Worm (Caenorhabditis elegans) whole organism, late embryonic: Measurements from ENCODE around the gene ttr-23.

Experiments used
- C38D4.7 ChIP-seq: fragments of 200-800 bp; sonication (Bioruptor generic); optimal IDR thresholded peaks from 2 replicates; lab custom pipeline; 2018; ENCODE audit warnings: mild to moderate bottlenecking, missing genetic modification characterization, moderate library complexity, missing compliant biosample characterization
- F13H6.1 ChIP-seq: sonication (generic microtip); optimal IDR thresholded peaks from 2 replicates; lab custom pipeline; 2016; ENCODE audit warnings: missing genetic modification characterization, missing compliant biosample characterization
- K02D7.2 ChIP-seq: sonication (generic microtip); optimal IDR thresholded peaks from 2 replicates; lab custom pipeline; 2017; ENCODE audit warnings: mild to moderate bottlenecking, missing genetic modification characterization, missing compliant biosample characterization
- K09A11.1 ChIP-seq: sonication (generic microtip); optimal IDR thresholded peaks from 2 replicates; lab custom pipeline; 2017; ENCODE audit warnings: antibody characterized with exemption, mild to moderate bottlenecking, missing genetic modification characterization, missing compliant biosample characterization; ENCODE audit not compliant: insufficient read depth
- ahr-1 ChIP-seq: sonication (generic microtip); optimal IDR thresholded peaks from 2 replicates; lab custom pipeline; 2016; ENCODE audit warnings: missing genetic modification characterization, missing compliant biosample characterization
- ceh-14 ChIP-seq: sonication (generic microtip); optimal IDR thresholded peaks from 2 replicates; lab custom pipeline; 2016; ENCODE audit warnings: missing genotype, missing genetic modification characterization, missing compliant biosample characterization
- ceh-19 ChIP-seq: fragments of 200-800 bp; sonication (Bioruptor generic); optimal IDR thresholded peaks from 2 replicates; lab custom pipeline; 2018; ENCODE audit warnings: mild to moderate bottlenecking, missing genetic modification characterization, missing compliant biosample characterization
- ceh-2 ChIP-seq: sonication (generic microtip); optimal IDR thresholded peaks from 2 replicates; lab custom pipeline; 2016; ENCODE audit warnings: missing genotype, missing genetic modification characterization, missing compliant biosample characterization
- ceh-22 ChIP-seq: sonication (generic microtip); optimal IDR thresholded peaks from 2 replicates; lab custom pipeline; 2017; ENCODE audit warnings: missing biosample characterization, missing genetic modification characterization
- ceh-45 ChIP-seq: fragments of 200-800 bp; sonication (Bioruptor generic); IDR thresholded peaks from 2 replicates; pipeline ENCODE4 v1.3.6; 2022; ENCODE audit warnings: missing genetic modification reagents, missing genetic modification characterization, missing compliant biosample characterization
- ceh-48 ChIP-seq: sonication (generic microtip); optimal IDR thresholded peaks from 2 replicates; lab custom pipeline; 2016; ENCODE audit warnings: missing genetic modification characterization, inconsistent platforms, missing compliant biosample characterization
- ceh-6 ChIP-seq: fragments of 200-800 bp; sonication (Bioruptor generic); optimal IDR thresholded peaks from 2 replicates; lab custom pipeline; 2018; ENCODE audit warnings: mild to moderate bottlenecking, missing genetic modification characterization, missing compliant biosample characterization
- ceh-9 ChIP-seq: sonication (generic microtip); optimal IDR thresholded peaks from 2 replicates; lab custom pipeline; 2016; ENCODE audit warnings: mild to moderate bottlenecking, missing genetic modification characterization, inconsistent platforms, missing compliant biosample characterization
- dmd-4 ChIP-seq: sonication (generic microtip); optimal IDR thresholded peaks from 2 replicates; lab custom pipeline; 2016; ENCODE audit warnings: borderline replicate concordance, missing genetic modification characterization, missing compliant biosample characterization
- elt-4 ChIP-seq: sonication (generic microtip); optimal IDR thresholded peaks from 2 replicates; lab custom pipeline; 2016; ENCODE audit warnings: missing genetic modification characterization, missing compliant biosample characterization
- eyg-1 ChIP-seq: sonication (generic microtip); optimal IDR thresholded peaks from 2 replicates; lab custom pipeline; 2016; ENCODE audit warnings: missing genotype, missing genetic modification characterization, missing compliant biosample characterization
- fax-1 ChIP-seq: sonication (generic microtip); optimal IDR thresholded peaks from 2 replicates; lab custom pipeline; 2016; ENCODE audit warnings: missing genotype, missing genetic modification characterization, missing compliant biosample characterization
- gmeb-2 ChIP-seq: sonication (generic microtip); optimal IDR thresholded peaks from 2 replicates; lab custom pipeline; 2016; ENCODE audit warnings: missing genetic modification characterization, inconsistent platforms, missing compliant biosample characterization
- hlh-15 ChIP-seq: sonication (generic microtip); optimal IDR thresholded peaks from 2 replicates; lab custom pipeline; 2016; ENCODE audit warnings: missing genetic modification characterization, missing compliant biosample characterization
- hlh-30 ChIP-seq: sonication (generic microtip); optimal IDR thresholded peaks from 2 replicates; lab custom pipeline; 2017; ENCODE audit warnings: antibody characterized with exemption, missing genetic modification characterization, missing compliant biosample characterization; ENCODE audit not compliant: insufficient read depth
- hlh-6 ChIP-seq: sonication (generic microtip); optimal IDR thresholded peaks from 2 replicates; lab custom pipeline; 2016; ENCODE audit warnings: missing genotype, missing genetic modification characterization, missing compliant biosample characterization
- lim-6 ChIP-seq: sonication (generic microtip); optimal IDR thresholded peaks from 2 replicates; lab custom pipeline; 2016; ENCODE audit warnings: missing genetic modification characterization, missing compliant biosample characterization
- lin-11 ChIP-seq: fragments of 200-800 bp; sonication (Bioruptor generic); optimal IDR thresholded peaks from 2 replicates; lab custom pipeline; 2018; ENCODE audit warnings: mild to moderate bottlenecking, missing genetic modification characterization, missing compliant biosample characterization
- madf-2 ChIP-seq: sonication (generic microtip); optimal IDR thresholded peaks from 2 replicates; lab custom pipeline; 2017; ENCODE audit warnings: missing genetic modification characterization, missing compliant biosample characterization
- nhr-11 ChIP-seq: fragments of 150-350 bp; optimal IDR thresholded peaks from 2 replicates; lab custom pipeline; 2014; ENCODE audit warnings: missing biosample characterization, missing genetic modification characterization
- npax-4 ChIP-seq: sonication (generic microtip); optimal IDR thresholded peaks from 2 replicates; lab custom pipeline; 2016; ENCODE audit warnings: missing genetic modification characterization, missing compliant biosample characterization
- odd-2 ChIP-seq: sonication (generic microtip); optimal IDR thresholded peaks from 2 replicates; lab custom pipeline; 2017; ENCODE audit warnings: antibody characterized with exemption, mild to moderate bottlenecking, missing genetic modification characterization, missing compliant biosample characterization
- pat-9 ChIP-seq: fragments of 200-800 bp; sonication (Bioruptor generic); optimal IDR thresholded peaks from 2 replicates; lab custom pipeline; 2018; ENCODE audit warnings: mild to moderate bottlenecking, missing genetic modification characterization, moderate library complexity, missing compliant biosample characterization
- pha-2 ChIP-seq: sonication (generic microtip); optimal IDR thresholded peaks from 2 replicates; lab custom pipeline; 2017; ENCODE audit warnings: mild to moderate bottlenecking, missing genetic modification characterization, missing compliant biosample characterization
- pha-4 ChIP-seq: fragments of 150-350 bp; optimal IDR thresholded peaks from 2 replicates; lab custom pipeline; 2018; ENCODE audit warnings: missing biosample characterization, missing genetic modification reagents, missing genetic modification characterization
- pros-1 ChIP-seq: fragments of 150-350 bp; optimal IDR thresholded peaks from 2 replicates; lab custom pipeline; 2014; ENCODE audit warnings: missing biosample characterization, missing genetic modification reagents, missing genetic modification characterization
- rnt-1 ChIP-seq: sonication (generic microtip); optimal IDR thresholded peaks from 2 replicates; lab custom pipeline; 2016; ENCODE audit warnings: missing genetic modification characterization, missing compliant biosample characterization
- sdc-2 ChIP-seq: sonication (generic microtip); optimal IDR thresholded peaks from 2 replicates; lab custom pipeline; 2016; ENCODE audit warnings: missing genotype, missing genetic modification characterization, missing compliant biosample characterization
- tbx-7 ChIP-seq: sonication (generic microtip); optimal IDR thresholded peaks from 2 replicates; lab custom pipeline; 2016; ENCODE audit warnings: missing genotype, missing genetic modification characterization, missing compliant biosample characterization
- unc-3 ChIP-seq, 2 experiments: fragments of 200-800 bp in 1 of 2; sonication (Bioruptor generic) in 1 of 2; sonication (generic microtip) in 1 of 2; conservative IDR thresholded peaks in 1 of 2; optimal IDR thresholded peaks in 1 of 2; 2 replicates each; pipeline versions ENCODE4 v1.3.6 to Lab custom; 2016 to 2022; ENCODE audit warnings: missing compliant biosample characterization in 2 of 2, missing genetic modification characterization in 2 of 2, missing genetic modification reagents in 1 of 2
- unc-42 ChIP-seq: sonication (generic microtip); optimal IDR thresholded peaks from 2 replicates; lab custom pipeline; 2016; ENCODE audit warnings: missing genotype, missing genetic modification characterization, missing compliant biosample characterization
- unc-55 ChIP-seq: sonication (generic microtip); optimal IDR thresholded peaks from 2 replicates; lab custom pipeline; 2017; ENCODE audit warnings: missing biosample characterization, missing genetic modification reagents, missing genetic modification characterization
- unc-86 ChIP-seq: sonication (generic microtip); optimal IDR thresholded peaks from 2 replicates; lab custom pipeline; 2016; ENCODE audit warnings: missing genetic modification characterization, missing compliant biosample characterization
- zip-5 ChIP-seq: sonication (generic microtip); optimal IDR thresholded peaks from 2 replicates; lab custom pipeline; 2016; ENCODE audit warnings: missing genetic modification characterization, missing compliant biosample characterization

The ttr-23 gene

DNA sequence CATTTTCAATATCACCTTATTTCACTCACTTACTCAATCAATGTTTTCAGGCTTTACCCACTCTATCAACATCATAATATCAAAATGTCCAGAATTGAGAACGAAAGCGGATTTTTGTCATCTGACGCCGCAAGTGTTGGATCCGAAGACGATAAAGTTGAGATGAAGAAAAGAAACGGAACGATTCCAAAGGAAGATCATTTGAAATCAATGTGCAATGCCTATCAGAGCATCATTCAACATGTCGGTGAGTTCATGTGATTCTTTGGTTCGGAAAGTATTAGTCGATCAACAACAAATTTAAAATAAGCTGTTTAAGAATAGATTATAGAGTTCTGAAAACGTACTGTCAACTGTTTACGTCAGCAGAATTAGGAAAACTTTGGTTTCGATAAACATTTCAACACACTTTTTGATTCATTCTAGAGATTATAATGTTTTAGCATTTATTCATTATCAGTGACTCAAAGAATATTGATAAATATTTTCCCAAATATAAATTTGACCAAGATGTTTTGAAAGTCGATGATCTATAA, 24.8 kb downstream of the ttr-23 start, which contains the start of gene cat-4:
cat-4 (plus strand) TSS at position 51 of the 536 bp plus-strand sequence.
- TF ChIP-seq K02D7.2 (tag; lab: Kevin White, UChicago) (no peak), npax-4 (tag; lab: Kevin White, UChicago) (no peak), F13H6.1 (tag; lab: Kevin White, UChicago) (no peak), nhr-11 (tag; lab: Kevin White, UChicago) (no peak), ceh-19 (GFP tag; lab: Kevin White, UChicago) (no peak), pros-1 (no peak), zip-5 (no peak), ahr-1 (no peak), gmeb-2 (no peak), pha-2 (tag; lab: Kevin White, UChicago) (no peak), K09A11.1 (tag; lab: Kevin White, UChicago) (no peak), hlh-6 (tag; lab: Kevin White, UChicago) (no peak), ceh-14 (tag; lab: Kevin White, UChicago) (no peak), pat-9 (tag; lab: Kevin White, UChicago) (no peak)

DNA sequence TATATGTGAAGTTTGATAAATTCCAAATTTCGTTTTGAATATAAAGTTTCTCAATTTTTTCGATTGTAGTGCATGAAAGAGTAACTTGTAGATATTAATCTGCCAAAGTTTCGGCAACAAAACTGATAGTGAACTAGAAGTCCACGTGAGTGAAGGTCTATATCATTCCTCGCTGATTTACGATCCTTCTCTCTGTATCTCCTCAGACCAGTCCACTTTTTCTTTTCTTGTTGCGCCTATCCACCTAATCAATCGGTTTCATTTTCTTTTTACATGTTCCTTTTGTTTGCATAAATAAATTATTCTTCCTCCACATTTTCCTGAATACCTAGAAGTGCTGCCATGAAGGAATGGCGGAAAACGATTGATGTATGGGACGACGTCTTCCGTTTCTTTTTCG, 25.5 kb downstream of the ttr-23 start:
- no peak for TF ChIP-seq unc-3 (GFP tag; conservative IDR thresholded peaks at IDR 0.05; lab: Robert Waterston, UW)
- TF ChIP-seq unc-3 (tag; optimal IDR thresholded peaks at IDR 0.05; lab: Kevin White, UChicago): no peak
- TF ChIP-seq pha-4 (tag; lab: Kevin White, UChicago): no peak
- TF ChIP-seq ceh-22 (tag; lab: Kevin White, UChicago): no peak
- TF ChIP-seq rnt-1 (tag; lab: Kevin White, UChicago): no peak
- no peak for TF ChIP-seq unc-42 (tag; lab: Kevin White, UChicago)
- no peak for TF ChIP-seq ceh-45 (GFP tag; lab: Robert Waterston, UW)
- TF ChIP-seq ceh-2 (tag; lab: Kevin White, UChicago): no peak
- TF ChIP-seq, all 69 proteins: peak for 0

DNA sequence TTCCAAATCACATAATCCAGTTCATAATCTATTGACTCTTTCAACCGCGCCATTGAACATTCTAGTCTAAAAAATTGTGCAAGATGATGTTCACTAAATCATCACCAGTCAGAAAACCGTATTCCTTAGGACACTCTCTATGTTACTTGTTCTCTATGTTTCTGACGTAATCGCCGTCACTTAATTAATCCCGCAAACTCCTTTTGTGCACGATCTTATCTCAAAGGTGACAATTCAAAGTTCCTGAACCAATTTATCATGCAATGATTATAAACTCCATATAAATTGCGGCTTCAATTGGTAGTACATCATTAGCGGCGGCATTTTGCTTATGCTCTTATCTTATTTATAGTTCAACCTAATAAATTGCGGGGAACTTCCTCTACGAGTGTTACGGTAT, 26.8 kb downstream of the ttr-23 start:
- TF ChIP-seq ceh-14 (tag; lab: Kevin White, UChicago): no peak
- TF ChIP-seq unc-3 (GFP tag; conservative IDR thresholded peaks at IDR 0.05; lab: Robert Waterston, UW): no peak
- TF ChIP-seq unc-3 (tag; optimal IDR thresholded peaks at IDR 0.05; lab: Kevin White, UChicago): no peak
- no peak for TF ChIP-seq eyg-1
- TF ChIP-seq tbx-7: no peak
- no peak for TF ChIP-seq unc-42 (tag; lab: Kevin White, UChicago)
- TF ChIP-seq madf-2 (tag; lab: Kevin White, UChicago): no peak
- TF ChIP-seq sdc-2: no peak
- no peak for TF ChIP-seq C38D4.7 (GFP tag; lab: Kevin White, UChicago)
- no peak for TF ChIP-seq ceh-48 (tag; lab: Kevin White, UChicago)
- no peak for TF ChIP-seq fax-1 (tag; lab: Kevin White, UChicago)
- no peak for TF ChIP-seq ceh-6 (GFP tag; lab: Kevin White, UChicago)
- no peak for TF ChIP-seq lim-6 (tag; lab: Kevin White, UChicago)
- no peak for TF ChIP-seq unc-86
- TF ChIP-seq unc-55 (GFP tag; lab: Kevin White, UChicago): no peak
- TF ChIP-seq K09A11.1 (tag; lab: Kevin White, UChicago): no peak
- no peak for TF ChIP-seq dmd-4 (tag; lab: Kevin White, UChicago)
- no peak for TF ChIP-seq hlh-30 (tag; lab: Kevin White, UChicago)
- TF ChIP-seq odd-2 (tag; lab: Kevin White, UChicago): no peak
- no peak for TF ChIP-seq lin-11 (tag; lab: Kevin White, UChicago)

DNA sequence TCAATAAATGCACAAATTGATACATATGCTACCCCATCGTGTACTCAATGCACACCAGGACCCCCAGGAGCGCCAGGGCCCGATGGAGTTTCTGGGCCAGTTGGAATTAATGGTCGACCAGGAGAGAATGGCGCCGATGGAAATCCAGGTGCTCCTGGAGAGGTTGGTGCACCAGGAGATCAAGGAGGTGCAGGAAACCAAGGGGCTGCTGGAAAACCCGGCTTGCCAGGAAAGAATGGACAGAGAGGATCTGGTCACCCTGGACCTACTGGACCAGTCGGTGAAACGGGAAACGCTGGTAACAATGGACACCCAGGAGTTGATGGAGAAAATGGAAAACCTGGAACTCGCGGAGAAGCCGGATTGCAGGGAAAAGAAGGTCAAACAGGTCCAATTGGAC, 28.0 kb downstream of the ttr-23 start:
- TF ChIP-seq elt-4 (tag; lab: Kevin White, UChicago) (peak; percentile 50), K09A11.1 (tag; lab: Kevin White, UChicago) (no peak), ceh-48 (tag; lab: Kevin White, UChicago) (no peak), ceh-9 (no peak), sdc-2 (no peak), fax-1 (tag; lab: Kevin White, UChicago) (no peak), hlh-15 (tag; lab: Kevin White, UChicago) (no peak), ceh-6 (GFP tag; lab: Kevin White, UChicago) (no peak), nhr-11 (tag; lab: Kevin White, UChicago) (no peak)
